Fruit fly (Drosophila melanogaster): ENCODE results near the gene CG9760.

dm6 chr3L:12149024-12149423 lies 14.5 kb downstream of the CG9760 start, which contains the start of gene CG32099:
- no peak for TF ChIP-seq psq (optimal IDR thresholded peaks at IDR 0.05)
- TF ChIP-seq ttk (optimal IDR thresholded peaks at IDR 0.05): no peak
- TF ChIP-seq h (optimal IDR thresholded peaks at IDR 0.05): no peak
- no peak for TF ChIP-seq Myc (optimal IDR thresholded peaks at IDR 0.05)
- no peak for TF ChIP-seq insv (optimal IDR thresholded peaks at IDR 0.05)
